Worm (Caenorhabditis elegans): ENCODE measurements around the gene F35E8.13.

DNA sequence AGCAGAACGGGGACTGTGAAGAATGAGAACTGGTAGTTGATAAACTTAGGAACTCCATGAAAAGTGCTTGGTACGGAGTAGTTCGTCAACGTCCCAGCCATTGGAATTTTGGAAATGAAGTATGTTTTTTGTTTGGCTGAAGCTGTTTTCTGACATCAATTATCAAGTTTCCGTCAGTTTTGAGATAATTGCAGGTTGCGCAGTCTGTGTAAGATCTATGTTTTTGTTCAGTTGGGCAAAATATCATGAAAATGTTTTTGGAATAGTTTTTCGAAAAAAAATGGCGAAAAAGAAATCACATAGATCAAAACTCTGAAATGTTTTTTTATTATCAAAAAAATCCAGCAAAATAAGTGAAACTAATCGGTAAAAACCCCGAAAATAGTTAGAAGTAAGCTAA, 51.8 kb downstream of the F35E8.13 start, which contains the start of gene sru-22:
- TF ChIP-seq egl-27 (tag; optimal IDR thresholded peaks at IDR 0.05) (no peak), fkh-10 (GFP tag; optimal IDR thresholded peaks at IDR 0.05) (no peak), pha-4 (tag; optimal IDR thresholded peaks at IDR 0.05) (no peak), unc-39 (tag; optimal IDR thresholded peaks at IDR 0.05) (no peak), ama-1 (optimal IDR thresholded peaks at IDR 0.05) (no peak), ztf-11 (tag; optimal IDR thresholded peaks at IDR 0.05) (no peak), nhr-67 (tag; optimal IDR thresholded peaks at IDR 0.05) (no peak), skn-1 (tag; optimal IDR thresholded peaks at IDR 0.05) (no peak)
